Fruit fly (Drosophila melanogaster) whole organism, embryonic: ENCODE results near the gene CG11251.

Source experiments
- Antp ChIP-seq: fragments of 200-800 bp; sonication (Bioruptor generic); optimal IDR thresholded peaks from 3 replicates; lab custom pipeline; 2016; ENCODE audit warnings: missing biosample characterization, missing genetic modification characterization
- CG10147 ChIP-seq: fragments of 200-800 bp; sonication (Bioruptor generic); optimal IDR thresholded peaks from 2 replicates; lab custom pipeline; 2019; ENCODE audit warnings: missing biosample characterization, mild to moderate bottlenecking, missing genetic modification characterization, moderate library complexity
- CG1024 ChIP-seq: fragments of 200-800 bp; sonication (Bioruptor generic); IDR thresholded peaks from 2 replicates; pipeline ENCODE4 v1.3.6; 2022; ENCODE audit warnings: missing biosample characterization, missing genetic modification characterization
- CG10979 ChIP-seq: fragments of 200-800 bp; sonication (Bioruptor generic); optimal IDR thresholded peaks from 2 replicates; lab custom pipeline; 2018; ENCODE audit warnings: missing biosample characterization, mild to moderate bottlenecking, missing genetic modification characterization, moderate library complexity
- CG11695 ChIP-seq: fragments of 200-800 bp; sonication (Bioruptor generic); IDR thresholded peaks from 3 replicates; pipeline ENCODE4 v1.3.6; 2022; ENCODE audit warnings: missing biosample characterization, missing genetic modification characterization
- CG14860 ChIP-seq: fragments of 200-800 bp; sonication (Bioruptor generic); IDR thresholded peaks from 3 replicates; pipeline ENCODE4 v1.3.6; 2022; ENCODE audit warnings: missing biosample characterization, missing genetic modification characterization; ENCODE audit not compliant: partially characterized antibody
- CG15514 ChIP-seq: fragments of 200-800 bp; sonication (Bioruptor generic); optimal IDR thresholded peaks from 3 replicates; lab custom pipeline; 2017; ENCODE audit warnings: missing biosample characterization, missing genetic modification characterization, mild to moderate bottlenecking, moderate library complexity, missing genetic modification reagents
- CG18011 ChIP-seq: fragments of 200-800 bp; sonication (Bioruptor generic); optimal IDR thresholded peaks from 2 replicates; lab custom pipeline; 2017; ENCODE audit warnings: missing biosample characterization, missing genetic modification characterization, mild to moderate bottlenecking, moderate library complexity, missing genotype
- CG18599 ChIP-seq: fragments of 200-800 bp; sonication (Bioruptor generic); optimal IDR thresholded peaks from 3 replicates; lab custom pipeline; 2017; ENCODE audit warnings: missing biosample characterization, missing genetic modification characterization, mild to moderate bottlenecking, moderate library complexity, missing genetic modification reagents
- CG18619 ChIP-seq: fragments of 200-800 bp; sonication (Bioruptor generic); optimal IDR thresholded peaks from 3 replicates; lab custom pipeline; 2017; ENCODE audit warnings: missing biosample characterization, mild to moderate bottlenecking, missing genetic modification characterization
- CG2120 ChIP-seq: fragments of 200-800 bp; sonication (Bioruptor generic); optimal IDR thresholded peaks from 3 replicates; lab custom pipeline; 2016; ENCODE audit warnings: missing biosample characterization, missing genetic modification characterization
- CG2202 ChIP-seq: fragments of 200-800 bp; sonication (Bioruptor generic); optimal IDR thresholded peaks from 2 replicates; lab custom pipeline; 2018; ENCODE audit warnings: missing biosample characterization, mild to moderate bottlenecking, missing genetic modification characterization
- CG32532 ChIP-seq: fragments of 200-800 bp; sonication (Bioruptor generic); IDR thresholded peaks from 2 replicates; pipeline ENCODE4 v1.3.6; 2022; ENCODE audit warnings: missing biosample characterization, missing genetic modification characterization
- CG3838 ChIP-seq: fragments of 200-800 bp; sonication (Bioruptor generic); optimal IDR thresholded peaks from 3 replicates; lab custom pipeline; 2016; ENCODE audit warnings: missing biosample characterization, missing genetic modification characterization
- CG5953 ChIP-seq: fragments of 200-800 bp; sonication (Bioruptor generic); IDR thresholded peaks from 2 replicates; pipeline ENCODE4 v1.3.6; 2022; ENCODE audit warnings: missing biosample characterization, missing genetic modification characterization
- CG6654 ChIP-seq: fragments of 200-800 bp; sonication (Bioruptor generic); optimal IDR thresholded peaks from 2 replicates; lab custom pipeline; 2017; ENCODE audit warnings: missing biosample characterization, mild to moderate bottlenecking, missing genetic modification characterization
- CG8478 ChIP-seq: fragments of >200 bp; optimal IDR thresholded peaks from 2 replicates; lab custom pipeline; 2018
- Drgx ChIP-seq: fragments of 200-800 bp; sonication (Bioruptor generic); IDR thresholded peaks from 2 replicates; pipeline ENCODE4 v1.3.6; 2022; ENCODE audit warnings: missing biosample characterization, missing genetic modification characterization
- Ets97D ChIP-seq: fragments of 200-800 bp; sonication (Bioruptor generic); optimal IDR thresholded peaks from 3 replicates; lab custom pipeline; 2016; ENCODE audit warnings: missing biosample characterization, missing genetic modification characterization
- H15 ChIP-seq: fragments of 200-800 bp; sonication (Bioruptor generic); IDR thresholded peaks from 3 replicates; pipeline ENCODE4 v1.3.6; 2022; ENCODE audit warnings: missing biosample characterization, missing genetic modification characterization
- Hmr ChIP-seq: fragments of 200-800 bp; sonication (Bioruptor generic); optimal IDR thresholded peaks from 3 replicates; lab custom pipeline; 2017; ENCODE audit warnings: mild to moderate bottlenecking, missing biosample characterization, missing genetic modification reagents, missing genetic modification characterization
- Hmx ChIP-seq: fragments of 200-800 bp; sonication (Bioruptor generic); optimal IDR thresholded peaks from 2 replicates; lab custom pipeline; 2016; ENCODE audit warnings: missing biosample characterization, missing genetic modification characterization
- Nf-YA ChIP-seq: fragments of 200-800 bp; sonication (Bioruptor generic); IDR thresholded peaks from 2 replicates; pipeline ENCODE4 v1.3.6; 2022; ENCODE audit warnings: missing biosample characterization, missing genetic modification characterization
- Sox100B ChIP-seq: fragments of 200-800 bp; sonication (Bioruptor generic); optimal IDR thresholded peaks from 3 replicates; lab custom pipeline; 2018; ENCODE audit warnings: missing biosample characterization, mild to moderate bottlenecking, missing genetic modification characterization
- Sry-β ChIP-seq: fragments of 200-800 bp; sonication (Bioruptor generic); optimal IDR thresholded peaks from 2 replicates; lab custom pipeline; 2018; ENCODE audit warnings: missing biosample characterization, mild to moderate bottlenecking, missing genetic modification characterization, moderate library complexity
- Usf ChIP-seq: fragments of 200-800 bp; sonication (Bioruptor generic); optimal IDR thresholded peaks from 2 replicates; lab custom pipeline; 2017; ENCODE audit warnings: missing genotype, missing biosample characterization, missing genetic modification characterization
- Xbp1 ChIP-seq: fragments of 200-800 bp; sonication (Bioruptor generic); optimal IDR thresholded peaks from 3 replicates; lab custom pipeline; 2016; ENCODE audit warnings: missing biosample characterization, mild to moderate bottlenecking, missing genetic modification characterization
- ac ChIP-seq: fragments of 200-800 bp; sonication (Bioruptor generic); optimal IDR thresholded peaks from 3 replicates; lab custom pipeline; 2017; ENCODE audit warnings: missing biosample characterization, mild to moderate bottlenecking, missing genetic modification characterization
- bab2 ChIP-seq: fragments of 200-800 bp; sonication (Bioruptor generic); optimal IDR thresholded peaks from 2 replicates; lab custom pipeline; 2016; ENCODE audit warnings: missing biosample characterization, missing genetic modification characterization
- bbx ChIP-seq: fragments of 200-800 bp; sonication (Bioruptor generic); IDR thresholded peaks from 2 replicates; pipeline ENCODE4 v1.3.6; 2022; ENCODE audit warnings: missing biosample characterization, missing genetic modification characterization; ENCODE audit not compliant: partially characterized antibody
- bowl ChIP-seq: fragments of 200-800 bp; sonication (Bioruptor generic); IDR thresholded peaks from 2 replicates; pipeline ENCODE4 v1.3.6; 2022; ENCODE audit warnings: missing biosample characterization, missing genetic modification characterization
- crol ChIP-seq: fragments of 200-800 bp; sonication (Bioruptor generic); IDR thresholded peaks from 2 replicates; pipeline ENCODE4 v1.3.6; 2022; ENCODE audit warnings: missing biosample characterization, missing genetic modification characterization
- cwo ChIP-seq: fragments of 200-800 bp; sonication (Bioruptor generic); optimal IDR thresholded peaks from 3 replicates; lab custom pipeline; 2017; ENCODE audit warnings: missing biosample characterization, missing genetic modification characterization, mild to moderate bottlenecking, moderate library complexity, missing genetic modification reagents
- dimm ChIP-seq: fragments of 200-800 bp; sonication (Bioruptor generic); IDR thresholded peaks from 2 replicates; pipeline ENCODE4 v1.3.6; 2022; ENCODE audit warnings: missing biosample characterization, missing genetic modification characterization
- fd96Cb ChIP-seq: fragments of 200-800 bp; sonication (Bioruptor generic); optimal IDR thresholded peaks from 2 replicates; lab custom pipeline; 2018; ENCODE audit warnings: missing biosample characterization, mild to moderate bottlenecking, missing genetic modification characterization, moderate library complexity
- fu2 ChIP-seq: fragments of 200-800 bp; sonication (Bioruptor generic); optimal IDR thresholded peaks from 2 replicates; lab custom pipeline; 2016; ENCODE audit warnings: missing biosample characterization, missing genetic modification characterization
- lbe ChIP-seq: fragments of 200-800 bp; sonication (Bioruptor generic); optimal IDR thresholded peaks from 2 replicates; lab custom pipeline; 2016; ENCODE audit warnings: missing biosample characterization, mild to moderate bottlenecking, missing genetic modification characterization
- nerfin-1 ChIP-seq: fragments of 200-800 bp; sonication (Bioruptor generic); optimal IDR thresholded peaks from 3 replicates; lab custom pipeline; 2019; ENCODE audit warnings: missing biosample characterization, mild to moderate bottlenecking, missing genetic modification characterization, moderate library complexity
- oc ChIP-seq: fragments of 200-800 bp; sonication (Bioruptor generic); optimal IDR thresholded peaks from 2 replicates; lab custom pipeline; 2018; ENCODE audit warnings: missing biosample characterization, mild to moderate bottlenecking, missing genetic modification characterization, moderate library complexity
- pb ChIP-seq: fragments of 200-800 bp; sonication (Bioruptor generic); optimal IDR thresholded peaks from 3 replicates; lab custom pipeline; 2016; ENCODE audit warnings: missing biosample characterization, missing genetic modification characterization
- pnt ChIP-seq: fragments of 200-800 bp; sonication (Bioruptor generic); optimal IDR thresholded peaks from 3 replicates; lab custom pipeline; 2016; ENCODE audit warnings: missing biosample characterization, missing genetic modification characterization
- prd ChIP-seq, 3 experiments: fragments of >200 bp in 2 of 3; fragments of 200-800 bp in 1 of 3; sonication (Bioruptor generic) in 1 of 3; optimal IDR thresholded peaks in 2 of 3; IDR thresholded peaks in 1 of 3; 2 replicates in 2 of 3; 3 replicates in 1 of 3; pipeline versions ENCODE4 v1.3.6 to Lab custom; 2017 to 2022; ENCODE audit warnings: missing biosample characterization in 1 of 3, missing genetic modification characterization in 1 of 3
- ro ChIP-seq: fragments of 200-800 bp; sonication (Bioruptor generic); IDR thresholded peaks from 2 replicates; pipeline ENCODE4 v1.3.6; 2022; ENCODE audit warnings: missing biosample characterization, missing genetic modification characterization
- scrt ChIP-seq: fragments of 200-800 bp; sonication (Bioruptor generic); optimal IDR thresholded peaks from 2 replicates; lab custom pipeline; 2018; ENCODE audit warnings: missing biosample characterization, mild to moderate bottlenecking, missing genetic modification characterization, moderate library complexity
- sd ChIP-seq: fragments of 200-800 bp; sonication (Bioruptor generic); optimal IDR thresholded peaks from 3 replicates; lab custom pipeline; 2018; ENCODE audit warnings: missing biosample characterization, mild to moderate bottlenecking, missing genetic modification characterization, moderate library complexity
- seq ChIP-seq: fragments of 200-800 bp; sonication (Bioruptor generic); IDR thresholded peaks from 2 replicates; pipeline ENCODE4 v1.3.6; 2022; ENCODE audit warnings: missing biosample characterization, missing genetic modification characterization
- tap ChIP-seq: fragments of 200-800 bp; optimal IDR thresholded peaks from 3 replicates; lab custom pipeline; 2019; ENCODE audit warnings: missing biosample characterization, mild to moderate bottlenecking, missing genetic modification characterization, moderate library complexity
- tgo ChIP-seq: fragments of 200-800 bp; sonication (Bioruptor generic); IDR thresholded peaks from 3 replicates; pipeline ENCODE4 v1.3.6; 2022; ENCODE audit warnings: missing biosample characterization, missing genetic modification characterization
- twi ChIP-seq: fragments of 200-800 bp; optimal IDR thresholded peaks from 2 replicates; lab custom pipeline; 2019; ENCODE audit warnings: missing biosample characterization, mild to moderate bottlenecking, missing genetic modification characterization, moderate library complexity
- vvl ChIP-seq: fragments of 200-800 bp; sonication (Bioruptor generic); IDR thresholded peaks from 2 replicates; pipeline ENCODE4 v1.3.6; 2022; ENCODE audit warnings: missing biosample characterization, missing genetic modification characterization
- zen ChIP-seq: fragments of 200-800 bp; sonication (Bioruptor generic); optimal IDR thresholded peaks from 3 replicates; lab custom pipeline; 2018; ENCODE audit warnings: missing biosample characterization, mild to moderate bottlenecking, missing genetic modification characterization, moderate library complexity

Gene CG11251

dm6 chr3L:13084477-13084876, 5.3 kb downstream of the CG11251 start:
- TF ChIP-seq ro (no peak), bab2 (no peak), Ets97D (GFP tag; lab: Kevin White, UChicago) (no peak), fu2 (no peak), CG2120 (no peak), CG32532 (GFP tag; lab: Robert Waterston, UW) (no peak), H15 (GFP tag; lab: Robert Waterston, UW) (no peak), fd96Cb (no peak), CG2202 (tag; lab: Kevin White, UChicago) (no peak), CG18619 (no peak), bowl (no peak), CG8478 (lab: Kevin White, UChicago) (no peak), Hmx (GFP tag; lab: Kevin White, UChicago) (no peak), Xbp1 (GFP tag; lab: Kevin White, UChicago) (no peak), oc (tag; lab: Kevin White, UChicago) (peak; percentile 69), zen (peak; percentile 5), Usf (GFP tag; lab: Kevin White, UChicago) (no peak), CG15514 (GFP tag; lab: Kevin White, UChicago) (no peak), tap (tag; lab: Kevin White, UChicago) (peak; percentile 46), seq (0 out of 2 replicates have a peak, but pooled peaks have one; percentile 23), lbe (GFP tag; lab: Kevin White, UChicago) (no peak), Antp (GFP tag; lab: Kevin White, UChicago) (no peak), pb (no peak), tgo (no peak), nerfin-1 (tag; lab: Kevin White, UChicago) (peak; percentile 18), CG11695 (no peak), CG14860 (no peak), dimm (GFP tag; lab: Robert Waterston, UW) (no peak), crol (GFP tag; lab: Robert Waterston, UW) (0 out of 2 replicates have a peak, but pooled peaks have one; percentile 22), vvl (GFP tag; lab: Robert Waterston, UW) (peak; percentile 43; the same call in 1 of the 2 replicates), Drgx (GFP tag; lab: Robert Waterston, UW) (no peak), CG18011 (GFP tag; lab: Kevin White, UChicago) (no peak), prd (optimal IDR thresholded peaks at IDR 0.05; lab: Kevin White, UChicago) (no peak), prd (GFP tag; IDR thresholded peaks at IDR 0.05; lab: Robert Waterston, UW) (no peak), CG3838 (GFP tag; lab: Kevin White, UChicago) (no peak), bbx (GFP tag; lab: Robert Waterston, UW) (peak; percentile 12; the same call in 1 of the 2 replicates), scrt (GFP tag; lab: Kevin White, UChicago) (no peak), CG10147 (GFP tag; lab: Kevin White, UChicago) (no peak), CG18599 (GFP tag; lab: Kevin White, UChicago) (no peak), ac (no peak), pnt (no peak), twi (tag; lab: Kevin White, UChicago) (peak; percentile 97), CG1024 (GFP tag; lab: Robert Waterston, UW) (no peak), Nf-YA (GFP tag; lab: Robert Waterston, UW) (no peak), CG5953 (GFP tag; lab: Robert Waterston, UW) (no peak), cwo (GFP tag; lab: Kevin White, UChicago) (no peak), CG6654 (GFP tag; lab: Kevin White, UChicago) (no peak), Sry-β (GFP tag; lab: Kevin White, UChicago) (no peak), Hmr (no peak), sd (tag; lab: Kevin White, UChicago) (no peak), Sox100B (GFP tag; lab: Kevin White, UChicago) (no peak), CG10979 (no peak)
